Worm (Caenorhabditis elegans): ENCODE data around the gene R04A9.7.

- no peak for TF ChIP-seq lsy-2 (tag; optimal IDR thresholded peaks at IDR 0.05)
- TF ChIP-seq unc-62 (GFP tag; optimal IDR thresholded peaks at IDR 0.05) = no peak
- no peak for TF ChIP-seq snpc-4 (tag; optimal IDR thresholded peaks at IDR 0.05)
- no peak for TF ChIP-seq lin-15B (tag; optimal IDR thresholded peaks at IDR 0.05)
- no peak for TF ChIP-seq nhr-28 (tag; optimal IDR thresholded peaks at IDR 0.05)
- no peak for TF ChIP-seq ceh-88 (GFP tag; IDR thresholded peaks at IDR 0.05)
- TF ChIP-seq nhr-76 (tag; optimal IDR thresholded peaks at IDR 0.05) = no peak
- no peak for TF ChIP-seq nhr-47 (tag; optimal IDR thresholded peaks at IDR 0.05)
- no peak for TF ChIP-seq swsn-7 (tag; optimal IDR thresholded peaks at IDR 0.05)
- no peak for TF ChIP-seq mep-1 (tag; optimal IDR thresholded peaks at IDR 0.05)
Observed at ce11 chrX:390469-390868, 4.2 kb downstream of the R04A9.7 start, which contains the start of gene R04A9.9.
